Worm (Caenorhabditis elegans) whole organism, L3 larva: ENCODE results near the gene srsx-1.

Experiments
- R02D3.7 ChIP-seq: fragments of 150-350 bp; optimal IDR thresholded peaks from 2 replicates; lab custom pipeline; 2014; ENCODE audit warnings: missing biosample characterization, missing genetic modification characterization
- ZK546.5 ChIP-seq: sonication (generic microtip); optimal IDR thresholded peaks from 2 replicates; lab custom pipeline; 2017; ENCODE audit warnings: missing biosample characterization, missing genetic modification characterization
- aly-2 ChIP-seq: fragments of 150-350 bp; optimal IDR thresholded peaks from 2 replicates; lab custom pipeline; 2014; ENCODE audit warnings: missing biosample characterization, missing genetic modification characterization
- ama-1 ChIP-seq: fragments of 150-350 bp; optimal IDR thresholded peaks from 2 replicates; lab custom pipeline; 2018
- ceh-16 ChIP-seq: sonication (generic microtip); optimal IDR thresholded peaks from 2 replicates; lab custom pipeline; 2017; ENCODE audit warnings: missing biosample characterization, missing genetic modification characterization
- ceh-28 ChIP-seq: fragments of 150-350 bp; optimal IDR thresholded peaks from 2 replicates; lab custom pipeline; 2014; ENCODE audit warnings: missing biosample characterization, missing genetic modification reagents, missing genetic modification characterization
- ceh-82 ChIP-seq: fragments of 150-350 bp; optimal IDR thresholded peaks from 2 replicates; lab custom pipeline; 2014; ENCODE audit warnings: missing biosample characterization, missing genetic modification characterization
- ceh-9 ChIP-seq: sonication (generic microtip); optimal IDR thresholded peaks from 2 replicates; lab custom pipeline; 2018; ENCODE audit warnings: missing biosample characterization, missing genetic modification characterization
- daf-12 ChIP-seq: fragments of 150-350 bp; optimal IDR thresholded peaks from 2 replicates; lab custom pipeline; 2014; ENCODE audit warnings: missing biosample characterization, missing genetic modification reagents, missing genetic modification characterization
- egl-27 ChIP-seq: sonication (generic microtip); optimal IDR thresholded peaks from 4 replicates; lab custom pipeline; 2017; ENCODE audit warnings: missing biosample characterization, missing genetic modification reagents, missing genetic modification characterization
- egl-5 ChIP-seq: fragments of 150-350 bp; optimal IDR thresholded peaks from 2 replicates; lab custom pipeline; 2017; ENCODE audit warnings: missing biosample characterization, missing genetic modification reagents, missing genetic modification characterization, inconsistent platforms
- elt-1 ChIP-seq: fragments of 150-350 bp; optimal IDR thresholded peaks from 2 replicates; lab custom pipeline; 2014; ENCODE audit warnings: missing biosample characterization, missing genetic modification characterization
- elt-2 ChIP-seq: sonication (generic microtip); optimal IDR thresholded peaks from 2 replicates; lab custom pipeline; 2016; ENCODE audit warnings: missing genetic modification reagents, mild to moderate bottlenecking, missing genetic modification characterization, missing compliant biosample characterization
- elt-3 ChIP-seq, 3 experiments: fragments of 150-350 bp in 1 of 3; sonication (generic microtip) in 2 of 3; optimal IDR thresholded peaks; 2 replicates in 2 of 3; 4 replicates in 1 of 3; lab custom pipeline; 2014 to 2017; ENCODE audit warnings: missing biosample characterization in 3 of 3, missing genetic modification characterization in 3 of 3
- fkh-10 ChIP-seq: sonication (generic microtip); optimal IDR thresholded peaks from 2 replicates; lab custom pipeline; 2017; ENCODE audit warnings: missing biosample characterization, missing genetic modification reagents, missing genetic modification characterization
- fkh-2 ChIP-seq: fragments of 150-350 bp; optimal IDR thresholded peaks from 2 replicates; lab custom pipeline; 2014; ENCODE audit warnings: missing biosample characterization, missing genetic modification reagents, missing genetic modification characterization
- fos-1 ChIP-seq: fragments of 150-350 bp; optimal IDR thresholded peaks from 2 replicates; lab custom pipeline; 2014; ENCODE audit warnings: missing biosample characterization, missing genetic modification characterization
- hmg-11 ChIP-seq: sonication (generic microtip); optimal IDR thresholded peaks from 2 replicates; lab custom pipeline; 2016; ENCODE audit warnings: missing genetic modification characterization, missing compliant biosample characterization
- jun-1 ChIP-seq: fragments of 150-350 bp; optimal IDR thresholded peaks from 2 replicates; lab custom pipeline; 2014; ENCODE audit warnings: missing biosample characterization, missing genetic modification reagents, missing genetic modification characterization
- lin-15B ChIP-seq: fragments of 150-350 bp; optimal IDR thresholded peaks from 2 replicates; lab custom pipeline; 2014; ENCODE audit warnings: missing biosample characterization, missing genetic modification characterization
- lsy-12 ChIP-seq: sonication (generic microtip); optimal IDR thresholded peaks from 2 replicates; lab custom pipeline; 2016; ENCODE audit warnings: mild to moderate bottlenecking, missing genetic modification characterization, missing compliant biosample characterization
- mdl-1 ChIP-seq: fragments of 150-350 bp; optimal IDR thresholded peaks from 2 replicates; lab custom pipeline; 2014; ENCODE audit warnings: missing biosample characterization, missing genetic modification characterization
- mml-1 ChIP-seq: fragments of 150-350 bp; sonication (generic microtip); optimal IDR thresholded peaks from 3 replicates; lab custom pipeline; 2014; ENCODE audit warnings: missing biosample characterization, missing genetic modification characterization
- nfya-1 ChIP-seq: sonication (generic microtip); optimal IDR thresholded peaks from 2 replicates; lab custom pipeline; 2017; ENCODE audit warnings: missing genetic modification characterization, mild to moderate bottlenecking, missing compliant biosample characterization, antibody characterized with exemption, moderate library complexity; ENCODE audit not compliant: insufficient read depth
- nhr-12 ChIP-seq: fragments of 150-350 bp; optimal IDR thresholded peaks from 2 replicates; lab custom pipeline; 2014; ENCODE audit warnings: missing biosample characterization, missing genetic modification characterization
- nhr-237 ChIP-seq: fragments of 150-350 bp; optimal IDR thresholded peaks from 2 replicates; lab custom pipeline; 2014; ENCODE audit warnings: missing biosample characterization, missing genetic modification characterization
- nhr-25 ChIP-seq: sonication (generic microtip); optimal IDR thresholded peaks from 2 replicates; lab custom pipeline; 2017; ENCODE audit warnings: missing biosample characterization, missing genetic modification characterization
- nhr-28 ChIP-seq: fragments of 150-350 bp; optimal IDR thresholded peaks from 2 replicates; lab custom pipeline; 2014; ENCODE audit warnings: missing biosample characterization, missing genetic modification characterization
- nhr-43 ChIP-seq: sonication (generic microtip); optimal IDR thresholded peaks from 2 replicates; lab custom pipeline; 2016; ENCODE audit warnings: mild to moderate bottlenecking, missing genetic modification characterization, missing compliant biosample characterization; ENCODE audit not compliant: poor library complexity, severe bottlenecking
- nhr-67 ChIP-seq: fragments of 150-350 bp; optimal IDR thresholded peaks from 2 replicates; lab custom pipeline; 2014; ENCODE audit warnings: missing biosample characterization, missing genetic modification characterization
- nhr-76 ChIP-seq: fragments of 150-350 bp; sonication (generic microtip); optimal IDR thresholded peaks from 5 replicates; lab custom pipeline; 2014; ENCODE audit warnings: missing biosample characterization, missing genetic modification characterization
- nhr-77 ChIP-seq: fragments of 150-350 bp; optimal IDR thresholded peaks from 2 replicates; lab custom pipeline; 2014; ENCODE audit warnings: missing biosample characterization, missing genetic modification characterization
- pqm-1 ChIP-seq: fragments of 150-350 bp; optimal IDR thresholded peaks from 2 replicates; lab custom pipeline; 2017; ENCODE audit warnings: missing biosample characterization, missing genetic modification characterization, inconsistent platforms
- sea-2 ChIP-seq: fragments of 150-350 bp; sonication (generic microtip); optimal IDR thresholded peaks from 4 replicates; lab custom pipeline; 2014; ENCODE audit warnings: missing biosample characterization, missing genetic modification reagents, missing genetic modification characterization
- skn-1 ChIP-seq: fragments of 150-350 bp; optimal IDR thresholded peaks from 2 replicates; lab custom pipeline; 2014; ENCODE audit warnings: missing biosample characterization, missing genetic modification characterization
- snpc-4 ChIP-seq: fragments of 150-350 bp; optimal IDR thresholded peaks from 2 replicates; lab custom pipeline; 2014; ENCODE audit warnings: missing biosample characterization, missing genetic modification characterization
- unc-39 ChIP-seq: sonication (generic microtip); optimal IDR thresholded peaks from 4 replicates; lab custom pipeline; 2017; ENCODE audit warnings: missing biosample characterization, missing genetic modification characterization
- unc-62 ChIP-seq: fragments of 150-350 bp; sonication (generic microtip); optimal IDR thresholded peaks from 4 replicates; lab custom pipeline; 2014; ENCODE audit warnings: missing biosample characterization, missing genetic modification reagents, missing genetic modification characterization
- zag-1 ChIP-seq: fragments of 150-350 bp; optimal IDR thresholded peaks from 2 replicates; lab custom pipeline; 2014; ENCODE audit warnings: missing biosample characterization, missing genetic modification characterization
- ztf-4 ChIP-seq: fragments of 150-350 bp; optimal IDR thresholded peaks from 2 replicates; lab custom pipeline; 2014; ENCODE audit warnings: missing biosample characterization, missing genetic modification characterization

srsx-1 gene

DNA sequence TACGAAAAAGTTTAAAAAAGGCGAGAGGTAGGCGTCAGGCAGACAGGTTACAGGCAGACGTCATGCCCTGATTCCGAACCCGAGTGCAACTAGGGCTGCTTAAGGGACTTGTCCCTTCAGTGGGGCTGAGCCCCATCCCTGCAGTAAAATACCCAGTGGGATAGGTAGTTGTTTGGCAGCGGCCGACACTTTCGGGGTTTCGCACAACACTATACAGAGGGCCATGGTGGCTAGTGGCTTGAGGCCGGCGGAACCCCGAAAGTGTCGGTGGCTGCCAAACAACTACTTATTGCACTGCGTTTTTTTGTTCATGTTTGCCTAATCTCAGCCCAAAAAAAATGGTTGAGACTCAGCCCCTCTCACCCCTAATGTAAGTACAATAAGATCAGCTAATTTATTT, 37.7 kb upstream of the srsx-1 start:
- TF ChIP-seq nhr-25 (no peak), ceh-16 (tag; lab: Kevin White, UChicago) (no peak), unc-62 (GFP tag; lab: Kevin White, UChicago) (no peak), mml-1 (tag; lab: Kevin White, UChicago) (no peak), elt-3 (tag; optimal IDR thresholded peaks at IDR 0.05; lab: Kevin White, UChicago) (no peak), pqm-1 (tag; lab: Kevin White, UChicago) (no peak), nhr-28 (no peak), fos-1 (tag; lab: Kevin White, UChicago) (no peak), ceh-9 (tag; lab: Kevin White, UChicago) (no peak), snpc-4 (no peak), nhr-12 (no peak), mdl-1 (no peak), ama-1 (lab: Kevin White, UChicago) (no peak), jun-1 (tag; lab: Kevin White, UChicago) (no peak), sea-2 (GFP tag; lab: Kevin White, UChicago) (no peak), unc-39 (tag; lab: Kevin White, UChicago) (no peak), aly-2 (tag; lab: Kevin White, UChicago) (no peak)

DNA sequence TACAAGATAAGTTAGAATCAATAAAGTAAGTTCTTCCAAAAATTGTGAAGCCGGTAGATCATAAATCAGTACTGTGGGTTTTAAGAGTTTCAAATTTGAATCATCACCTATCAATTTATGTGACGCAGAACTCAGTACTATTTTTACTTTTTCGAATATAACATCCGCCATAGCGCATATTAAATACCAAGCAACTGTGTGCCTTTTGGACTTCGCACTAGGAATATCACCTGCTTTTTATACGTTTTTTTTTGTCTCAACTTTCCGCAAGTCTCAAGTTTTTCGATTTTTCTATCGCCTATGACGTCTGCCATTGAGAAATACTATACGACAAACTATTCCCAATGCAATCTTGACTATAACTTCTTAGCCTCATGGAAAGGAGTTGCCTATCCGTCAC, 34.9 kb upstream of the srsx-1 start, which contains the start of gene srh-113:
Gene srh-113 (plus strand): TSS at position 301 of the 400 bp plus-strand sequence.
- TF ChIP-seq ZK546.5 (tag; lab: Kevin White, UChicago) (no peak), sea-2 (GFP tag; lab: Kevin White, UChicago) (no peak), daf-12 (tag; lab: Kevin White, UChicago) (no peak), nhr-43 (tag; lab: Kevin White, UChicago) (no peak), jun-1 (tag; lab: Kevin White, UChicago) (no peak), ztf-4 (no peak), mdl-1 (no peak)

DNA sequence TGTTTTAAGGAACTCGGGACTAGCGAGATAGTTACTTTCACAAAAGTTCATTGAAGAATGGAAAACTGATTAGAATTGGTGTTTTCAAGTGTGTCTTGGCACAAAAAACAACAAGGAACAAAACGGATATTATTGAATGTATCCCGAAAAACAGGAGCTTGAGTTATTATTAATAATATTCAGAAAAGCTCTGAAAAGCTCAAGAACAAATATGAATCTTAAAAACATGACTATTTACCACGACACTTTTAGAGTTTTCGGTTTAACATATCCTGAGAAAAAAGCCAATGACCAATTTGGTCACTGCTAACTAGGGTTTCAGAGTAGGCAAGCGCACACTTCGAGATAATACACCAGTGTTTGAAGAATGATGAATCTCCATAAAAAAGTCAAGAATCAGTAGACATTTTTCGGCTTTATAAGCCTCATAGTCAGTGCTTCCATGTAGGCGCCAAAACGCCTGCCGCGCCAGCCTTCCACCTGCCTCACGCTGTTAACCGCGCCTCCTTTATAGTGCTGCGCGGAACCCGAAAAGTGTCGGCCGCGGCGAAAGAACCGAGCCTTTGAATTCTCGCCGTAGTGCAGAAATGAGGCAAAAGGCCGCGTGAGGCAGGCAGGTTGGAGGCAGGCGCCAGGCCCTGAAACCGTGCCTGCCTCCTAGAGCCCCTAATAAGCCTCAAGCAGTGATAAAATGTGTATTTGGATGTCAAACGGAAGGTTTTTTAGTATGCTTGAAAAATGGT, 34.3 kb upstream of the srsx-1 start, which contains the start of gene srh-236:
Gene srh-236 (minus strand): TSS at position 51 of the 743 bp plus-strand sequence.
- no peak for TF ChIP-seq nhr-12
- no peak for TF ChIP-seq skn-1
- no peak for TF ChIP-seq fos-1 (tag; lab: Kevin White, UChicago)
- TF ChIP-seq R02D3.7 (tag; lab: Kevin White, UChicago), result no peak
- no peak for TF ChIP-seq ceh-82 (tag; lab: Kevin White, UChicago)
- TF ChIP-seq nhr-25, result no peak
- no peak for TF ChIP-seq nhr-28
- TF ChIP-seq lin-15B (tag; lab: Kevin White, UChicago), result no peak
- TF ChIP-seq elt-2 (tag; lab: Kevin White, UChicago), result no peak
- no peak for TF ChIP-seq fkh-10
- TF ChIP-seq zag-1 (tag; lab: Kevin White, UChicago), result no peak
- no peak for TF ChIP-seq lsy-12
- TF ChIP-seq ztf-4, result no peak
- TF ChIP-seq unc-39 (tag; lab: Kevin White, UChicago), result no peak
- TF ChIP-seq daf-12 (tag; lab: Kevin White, UChicago), result no peak
- no peak for TF ChIP-seq nhr-237
- no peak for TF ChIP-seq nfya-1 (tag; lab: Kevin White, UChicago)
- TF ChIP-seq egl-27 (tag; lab: Kevin White, UChicago), result no peak

DNA sequence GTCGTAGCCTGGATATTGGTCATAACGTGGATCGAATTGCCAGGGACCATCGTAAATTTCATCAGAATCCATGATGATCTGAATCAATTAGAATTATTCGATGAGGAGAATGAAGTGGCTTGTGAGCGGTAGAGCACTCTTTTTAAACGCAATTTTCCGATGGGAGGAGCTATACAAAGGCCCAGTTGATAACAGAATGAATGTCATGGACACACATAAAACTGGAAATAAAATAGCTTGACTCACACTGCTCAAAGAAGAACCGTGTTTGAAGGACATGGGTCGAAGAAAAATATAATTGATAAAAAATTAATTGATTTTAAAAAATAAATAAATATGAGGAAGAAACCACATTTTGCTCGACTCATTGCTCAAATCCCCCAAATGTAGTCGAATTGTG, 30.2 kb upstream of the srsx-1 start, which contains the start of gene Y68A4A.13:
Gene Y68A4A.13 (minus strand): TSS at position 101 of the 400 bp plus-strand sequence.
- TF ChIP-seq nhr-77 (no peak), fos-1 (tag; lab: Kevin White, UChicago) (no peak), unc-39 (tag; lab: Kevin White, UChicago) (no peak), ceh-28 (tag; lab: Kevin White, UChicago) (no peak), elt-1 (no peak), ama-1 (lab: Kevin White, UChicago) (no peak), lsy-12 (no peak), fkh-2 (no peak), nhr-67 (tag; lab: Kevin White, UChicago) (no peak), egl-5 (tag; lab: Kevin White, UChicago) (no peak), elt-3 (tag; optimal IDR thresholded peaks at IDR 0.05; lab: Kevin White, UChicago) (no peak), hmg-11 (tag; lab: Kevin White, UChicago) (no peak), nhr-76 (no peak), fkh-10 (no peak), mdl-1 (no peak), daf-12 (tag; lab: Kevin White, UChicago) (no peak), ZK546.5 (tag; lab: Kevin White, UChicago) (no peak), snpc-4 (no peak), jun-1 (tag; lab: Kevin White, UChicago) (no peak)
